Worm (Caenorhabditis elegans): ENCODE measurements around the gene T11G6.4.
A peak's percentile ranks its signal among the peaks of the same experiment; 100 is the strongest.

The T11G6.4 gene

ce11 chrIV:10854042-10854441, 2.3 kb upstream of the T11G6.4 start:
- no peak for TF ChIP-seq lin-26 (GFP tag; IDR thresholded peaks at IDR 0.05)
- TF ChIP-seq B0019.2 (GFP tag; conservative IDR thresholded peaks at IDR 0.05): no peak
- no peak for TF ChIP-seq lag-1 (GFP tag; IDR thresholded peaks at IDR 0.05)
- TF ChIP-seq madf-10 (tag; optimal IDR thresholded peaks at IDR 0.05): no peak
- TF ChIP-seq rpc-1 (optimal IDR thresholded peaks at IDR 0.05): no peak
- TF ChIP-seq rpc-1 (tag; optimal IDR thresholded peaks at IDR 0.05): no peak
- no peak for TF ChIP-seq ztf-22 (GFP tag; optimal IDR thresholded peaks at IDR 0.05)
- no peak for TF ChIP-seq C06A6.2 (GFP tag; conservative IDR thresholded peaks at IDR 0.05)
- no peak for TF ChIP-seq zfh-2 (GFP tag; conservative IDR thresholded peaks at IDR 0.05)
- TF ChIP-seq pbrm-1 (GFP tag; IDR thresholded peaks at IDR 0.05): no peak
- TF ChIP-seq F22D6.2 (tag; optimal IDR thresholded peaks at IDR 0.05): no peak

- no peak for TF ChIP-seq snpc-1.3 (tag; optimal IDR thresholded peaks at IDR 0.05; ENCODE audit: insufficient read depth)
- peak; percentile 25; the same call in 1 of the 2 replicates for TF ChIP-seq hmg-1.2 (GFP tag; IDR thresholded peaks at IDR 0.05)
These were observed 670 bp upstream of the T11G6.4 start for ce11 chrIV:10852403-10852802.

- TF ChIP-seq ceh-58 (GFP tag; IDR thresholded peaks at IDR 0.05) (no peak), akir-1 (GFP tag; optimal IDR thresholded peaks at IDR 0.05) (no peak), xnd-1 (tag; optimal IDR thresholded peaks at IDR 0.05) (no peak), efl-1 (GFP tag; optimal IDR thresholded peaks at IDR 0.05) (no peak), hlh-26 (GFP tag; conservative IDR thresholded peaks at IDR 0.05) (no peak), egrh-3 (GFP tag; IDR thresholded peaks at IDR 0.05) (no peak), dpl-1 (GFP tag; optimal IDR thresholded peaks at IDR 0.05) (no peak), ztf-22 (GFP tag; optimal IDR thresholded peaks at IDR 0.05) (no peak)
These were observed 597 bp downstream of the T11G6.4 start for ce11 chrIV:10851136-10851535.

- TF ChIP-seq mcd-1 (GFP tag; IDR thresholded peaks at IDR 0.05) (peak; percentile 24; the same call in 1 of the 2 replicates), attf-5 (GFP tag; optimal IDR thresholded peaks at IDR 0.05) (peak; percentile 47), nhr-80 (tag; optimal IDR thresholded peaks at IDR 0.05) (peak; percentile 1), F23B12.7 (tag; optimal IDR thresholded peaks at IDR 0.05; ENCODE audit: insufficient read depth) (peak; percentile 44), snpc-4 (GFP tag; optimal IDR thresholded peaks at IDR 0.05) (no peak), snpc-4 (tag; optimal IDR thresholded peaks at IDR 0.05) (peak in 1 of 4 experiments; percentile 13), nfya-2 (GFP tag; IDR thresholded peaks at IDR 0.05) (no peak), ceh-27 (GFP tag; optimal IDR thresholded peaks at IDR 0.05) (no peak), snpc-3.4 (tag; optimal IDR thresholded peaks at IDR 0.05) (no peak), madf-10 (tag; optimal IDR thresholded peaks at IDR 0.05) (no peak), hmg-1.2 (GFP tag; IDR thresholded peaks at IDR 0.05) (peak; percentile 24; the same call in 1 of the 2 replicates), F55B11.4 (tag; optimal IDR thresholded peaks at IDR 0.05; ENCODE audit: borderline replicate concordance, insufficient read depth) (no peak), lsl-1 (GFP tag; optimal IDR thresholded peaks at IDR 0.05) (peak; percentile 50), dox-1 (GFP tag; IDR thresholded peaks at IDR 0.05) (0 out of 2 replicates have a peak, but pooled peaks have one; percentile 28)
These were observed 8.9 kb downstream of the T11G6.4 start, which contains the start of gene T11G6.5 for ce11 chrIV:10842705-10843364. TSS of gene T11G6.5 (minus strand) at chrIV:10842755.

- TF ChIP-seq egl-44 (GFP tag; IDR thresholded peaks at IDR 0.05): 0 out of 2 replicates have a peak, but pooled peaks have one; percentile 36
- TF ChIP-seq ztf-18 (tag; optimal IDR thresholded peaks at IDR 0.05): no peak
- TF ChIP-seq hlh-12 (tag; optimal IDR thresholded peaks at IDR 0.05): no peak
- TF ChIP-seq ceh-27 (GFP tag; optimal IDR thresholded peaks at IDR 0.05): no peak
- 0 out of 2 replicates have a peak, but pooled peaks have one; percentile 12 for TF ChIP-seq D2030.7 (GFP tag; IDR thresholded peaks at IDR 0.05)
- 0 out of 2 replicates have a peak, but pooled peaks have one; percentile 15 for TF ChIP-seq ceh-100 (GFP tag; IDR thresholded peaks at IDR 0.05)
- TF ChIP-seq unc-130 (GFP tag; optimal IDR thresholded peaks at IDR 0.05): no peak
- TF ChIP-seq mes-4 (tag; optimal IDR thresholded peaks at IDR 0.05): no peak
- no peak for TF ChIP-seq B0035.1 (tag; optimal IDR thresholded peaks at IDR 0.05)
- TF ChIP-seq K12H6.12 (tag; optimal IDR thresholded peaks at IDR 0.05): no peak
- TF ChIP-seq lin-26 (GFP tag; IDR thresholded peaks at IDR 0.05): no peak
- no peak for TF ChIP-seq lag-1 (GFP tag; IDR thresholded peaks at IDR 0.05)
- TF ChIP-seq tbx-9 (tag; optimal IDR thresholded peaks at IDR 0.05; ENCODE audit: borderline replicate concordance): no peak
These were observed 9.5 kb downstream of the T11G6.4 start for ce11 chrIV:10842232-10842631.
